Worm (Caenorhabditis elegans): ENCODE results near the gene vab-23.

DNA sequence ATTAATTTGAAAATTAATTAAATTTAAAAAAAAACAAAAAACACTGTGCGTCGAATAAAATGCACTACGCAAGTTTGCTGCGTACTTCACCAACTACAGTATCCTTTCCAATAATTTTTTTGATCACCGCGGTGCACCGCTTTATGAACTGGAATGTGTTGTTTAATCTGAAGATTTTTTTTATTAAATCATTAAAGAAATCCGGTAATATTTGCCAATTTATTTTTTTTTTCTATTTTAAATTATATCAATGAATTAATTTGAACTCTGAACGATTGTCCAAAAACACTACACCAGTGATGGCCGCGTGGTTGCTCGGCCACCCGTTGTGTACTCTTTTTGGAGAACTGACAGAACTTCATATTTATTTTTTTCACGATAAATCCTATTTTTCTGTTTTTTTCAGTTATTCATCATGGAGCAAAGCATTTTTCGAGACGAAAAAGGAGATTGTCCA, 40.4 kb downstream of the vab-23 start, which contains the start of gene K12D12.5:
- TF ChIP-seq cog-1 (tag; optimal IDR thresholded peaks at IDR 0.05) (no peak), flt-1 (GFP tag; IDR thresholded peaks at IDR 0.05) (no peak), ref-1 (GFP tag; conservative IDR thresholded peaks at IDR 0.05) (no peak), tab-1 (GFP tag; IDR thresholded peaks at IDR 0.05) (no peak), klf-2 (GFP tag; conservative IDR thresholded peaks at IDR 0.05) (no peak)
